Worm (Caenorhabditis elegans) whole organism, young adult: ENCODE results near the gene immt-1.

Experiments used
- B0019.2 ChIP-seq: fragments of 200-800 bp; sonication (Bioruptor generic); conservative IDR thresholded peaks from 2 replicates; pipeline ENCODE4 v1.3.6; 2022; ENCODE audit warnings: missing genetic modification reagents, missing genetic modification characterization, missing compliant biosample characterization
- B0336.3 ChIP-seq: fragments of 200-800 bp; sonication (Bioruptor generic); IDR thresholded peaks from 2 replicates; pipeline ENCODE4 v1.3.6; 2022; ENCODE audit warnings: missing genetic modification characterization, missing compliant biosample characterization
- F22D6.2 ChIP-seq: sonication (generic microtip); optimal IDR thresholded peaks from 2 replicates; lab custom pipeline; 2016; ENCODE audit warnings: mild to moderate bottlenecking, missing genetic modification characterization, missing compliant biosample characterization
- F33H1.4 ChIP-seq: fragments of 200-800 bp; sonication (Bioruptor generic); IDR thresholded peaks from 2 replicates; pipeline ENCODE4 v1.3.6; 2022; ENCODE audit warnings: missing genetic modification reagents, missing genetic modification characterization, missing compliant biosample characterization
- F39B2.1 ChIP-seq: fragments of 200-800 bp; sonication (Bioruptor generic); IDR thresholded peaks from 2 replicates; pipeline ENCODE4 v1.3.6; 2022; ENCODE audit warnings: missing genetic modification reagents, missing genetic modification characterization, missing compliant biosample characterization
- F49E8.2 ChIP-seq: sonication (generic microtip); optimal IDR thresholded peaks from 3 replicates; lab custom pipeline; 2017; ENCODE audit warnings: missing genetic modification characterization, mild to moderate bottlenecking, missing compliant biosample characterization, antibody characterized with exemption, moderate library complexity; ENCODE audit not compliant: insufficient read depth
- K11D2.4 ChIP-seq: fragments of 200-800 bp; sonication (Bioruptor generic); IDR thresholded peaks from 2 replicates; pipeline ENCODE4 v1.3.6; 2022; ENCODE audit warnings: missing genetic modification reagents, missing genetic modification characterization, missing compliant biosample characterization
- T26A5.8 ChIP-seq: sonication (generic microtip); optimal IDR thresholded peaks from 2 replicates; lab custom pipeline; 2016; ENCODE audit warnings: missing genetic modification characterization, missing compliant biosample characterization
- Y53F4B.3 ChIP-seq: fragments of 200-800 bp; sonication (Bioruptor generic); IDR thresholded peaks from 2 replicates; pipeline ENCODE4 v1.3.6; 2022; ENCODE audit warnings: missing genetic modification reagents, missing genetic modification characterization, missing compliant biosample characterization
- Y53G8AR.9 ChIP-seq: fragments of 200-800 bp; sonication (Bioruptor generic); conservative IDR thresholded peaks from 2 replicates; pipeline ENCODE4 v1.3.6; 2022; ENCODE audit warnings: missing genetic modification reagents, missing genetic modification characterization, missing compliant biosample characterization
- ZK185.1 ChIP-seq: sonication (generic microtip); optimal IDR thresholded peaks from 2 replicates; lab custom pipeline; 2016; ENCODE audit warnings: mild to moderate bottlenecking, missing genetic modification characterization, missing compliant biosample characterization; ENCODE audit not compliant: poor library complexity, severe bottlenecking
- atf-7 ChIP-seq: sonication (generic microtip); optimal IDR thresholded peaks from 2 replicates; lab custom pipeline; 2017; ENCODE audit warnings: mild to moderate bottlenecking, missing genetic modification characterization, missing compliant biosample characterization
- attf-3 ChIP-seq: fragments of 200-800 bp; sonication (Bioruptor generic); conservative IDR thresholded peaks from 2 replicates; pipeline ENCODE4 v1.3.6; 2022; ENCODE audit warnings: missing genetic modification reagents, missing genetic modification characterization, missing compliant biosample characterization
- attf-5 ChIP-seq: fragments of 200-800 bp; sonication (Bioruptor generic); optimal IDR thresholded peaks from 2 replicates; lab custom pipeline; 2018; ENCODE audit warnings: mild to moderate bottlenecking, missing genetic modification characterization, missing compliant biosample characterization
- cebp-2 ChIP-seq: fragments of 200-800 bp; sonication (Bioruptor generic); IDR thresholded peaks from 2 replicates; pipeline ENCODE4 v1.3.6; 2022; ENCODE audit warnings: missing genetic modification characterization, missing compliant biosample characterization
- ceh-27 ChIP-seq: fragments of 200-800 bp; sonication (Bioruptor generic); optimal IDR thresholded peaks from 2 replicates; lab custom pipeline; 2018; ENCODE audit warnings: mild to moderate bottlenecking, missing genetic modification characterization, moderate library complexity, missing compliant biosample characterization
- die-1 ChIP-seq: sonication (generic microtip); optimal IDR thresholded peaks from 2 replicates; lab custom pipeline; 2016; ENCODE audit warnings: missing genotype, mild to moderate bottlenecking, missing genetic modification characterization, missing compliant biosample characterization
- dpff-1 ChIP-seq: sonication (generic microtip); optimal IDR thresholded peaks from 2 replicates; lab custom pipeline; 2017; ENCODE audit warnings: mild to moderate bottlenecking, missing genetic modification characterization, missing compliant biosample characterization
- egl-44 ChIP-seq: fragments of 200-800 bp; sonication (Bioruptor generic); IDR thresholded peaks from 2 replicates; pipeline ENCODE4 v1.3.6; 2022; ENCODE audit warnings: missing genetic modification reagents, missing genetic modification characterization, missing compliant biosample characterization
- ekl-4 ChIP-seq: fragments of 200-800 bp; sonication (Bioruptor generic); IDR thresholded peaks from 2 replicates; pipeline ENCODE4 v1.3.6; 2022; ENCODE audit warnings: missing genetic modification reagents, missing genetic modification characterization, missing compliant biosample characterization
- ets-4 ChIP-seq: fragments of 200-800 bp; sonication (Bioruptor generic); optimal IDR thresholded peaks from 2 replicates; lab custom pipeline; 2018; ENCODE audit warnings: mild to moderate bottlenecking, missing genetic modification characterization, missing compliant biosample characterization
- gei-17 ChIP-seq: fragments of 200-800 bp; sonication (Bioruptor generic); optimal IDR thresholded peaks from 2 replicates; lab custom pipeline; 2018; ENCODE audit warnings: mild to moderate bottlenecking, missing genetic modification characterization, missing compliant biosample characterization
- lin-26 ChIP-seq: fragments of 200-800 bp; sonication (Bioruptor generic); IDR thresholded peaks from 2 replicates; pipeline ENCODE4 v1.3.6; 2022; ENCODE audit warnings: missing genetic modification reagents, missing genetic modification characterization, missing compliant biosample characterization
- lin-35 ChIP-seq, 3 experiments: fragments of 150-350 bp in 2 of 3; sonication (generic microtip) in 1 of 3; optimal IDR thresholded peaks; 2 replicates each; lab custom pipeline; 2014 to 2018; ENCODE audit warnings: missing biosample characterization in 3 of 3, missing genetic modification characterization in 3 of 3, missing genetic modification reagents in 3 of 3
- lin-40 ChIP-seq: sonication (generic microtip); optimal IDR thresholded peaks from 2 replicates; lab custom pipeline; 2016; ENCODE audit warnings: missing genetic modification characterization, mild to moderate bottlenecking, missing compliant biosample characterization, missing genotype, missing genetic modification reagents
- madf-10 ChIP-seq: sonication (generic microtip); optimal IDR thresholded peaks from 2 replicates; lab custom pipeline; 2016; ENCODE audit warnings: mild to moderate bottlenecking, missing genetic modification characterization, missing compliant biosample characterization
- nfya-1 ChIP-seq: sonication (generic microtip); optimal IDR thresholded peaks from 2 replicates; lab custom pipeline; 2017; ENCODE audit warnings: antibody characterized with exemption, missing compliant biosample characterization, missing genetic modification characterization, borderline replicate concordance; ENCODE audit not compliant: insufficient read depth
- nhr-27 ChIP-seq: fragments of 200-800 bp; sonication (Bioruptor generic); optimal IDR thresholded peaks from 2 replicates; lab custom pipeline; 2018; ENCODE audit warnings: mild to moderate bottlenecking, missing genetic modification characterization, moderate library complexity, missing compliant biosample characterization
- nhr-80 ChIP-seq: sonication (generic microtip); optimal IDR thresholded peaks from 2 replicates; lab custom pipeline; 2016; ENCODE audit warnings: missing genetic modification characterization, missing compliant biosample characterization
- pbrm-1 ChIP-seq: fragments of 200-800 bp; sonication (Bioruptor generic); IDR thresholded peaks from 2 replicates; pipeline ENCODE4 v1.3.6; 2022; ENCODE audit warnings: missing genetic modification reagents, missing genetic modification characterization, missing compliant biosample characterization
- snpc-1.3 ChIP-seq: sonication (generic microtip); optimal IDR thresholded peaks from 2 replicates; lab custom pipeline; 2017; ENCODE audit warnings: missing genetic modification characterization, mild to moderate bottlenecking, missing compliant biosample characterization, antibody characterized with exemption, moderate library complexity, missing genotype, missing genetic modification reagents; ENCODE audit not compliant: insufficient read depth
- tbx-9 ChIP-seq: sonication (generic microtip); optimal IDR thresholded peaks from 2 replicates; lab custom pipeline; 2016; ENCODE audit warnings: borderline replicate concordance, missing genetic modification characterization, inconsistent platforms, missing compliant biosample characterization
- unc-130 ChIP-seq: sonication (generic microtip); optimal IDR thresholded peaks from 2 replicates; lab custom pipeline; 2016; ENCODE audit warnings: missing genetic modification reagents, missing genetic modification characterization, missing compliant biosample characterization
- xnd-1 ChIP-seq: sonication (generic microtip); optimal IDR thresholded peaks from 2 replicates; lab custom pipeline; 2016; ENCODE audit warnings: missing genotype, missing genetic modification reagents, missing genetic modification characterization, missing compliant biosample characterization
- zfh-2 ChIP-seq: fragments of 200-800 bp; sonication (Bioruptor generic); conservative IDR thresholded peaks from 2 replicates; pipeline ENCODE4 v1.3.6; 2022; ENCODE audit warnings: missing genetic modification reagents, missing genetic modification characterization, missing compliant biosample characterization
- ztf-22 ChIP-seq: fragments of 200-800 bp; sonication (Bioruptor generic); optimal IDR thresholded peaks from 2 replicates; lab custom pipeline; 2018; ENCODE audit warnings: mild to moderate bottlenecking, missing genetic modification characterization, moderate library complexity, missing compliant biosample characterization
- ztf-26 ChIP-seq: sonication (generic microtip); optimal IDR thresholded peaks from 2 replicates; lab custom pipeline; 2017; ENCODE audit warnings: missing genetic modification characterization, missing compliant biosample characterization
- ztf-3 ChIP-seq: fragments of 200-800 bp; sonication (Bioruptor generic); optimal IDR thresholded peaks from 2 replicates; lab custom pipeline; 2018; ENCODE audit warnings: mild to moderate bottlenecking, missing genetic modification characterization, missing compliant biosample characterization

Gene immt-1

DNA sequence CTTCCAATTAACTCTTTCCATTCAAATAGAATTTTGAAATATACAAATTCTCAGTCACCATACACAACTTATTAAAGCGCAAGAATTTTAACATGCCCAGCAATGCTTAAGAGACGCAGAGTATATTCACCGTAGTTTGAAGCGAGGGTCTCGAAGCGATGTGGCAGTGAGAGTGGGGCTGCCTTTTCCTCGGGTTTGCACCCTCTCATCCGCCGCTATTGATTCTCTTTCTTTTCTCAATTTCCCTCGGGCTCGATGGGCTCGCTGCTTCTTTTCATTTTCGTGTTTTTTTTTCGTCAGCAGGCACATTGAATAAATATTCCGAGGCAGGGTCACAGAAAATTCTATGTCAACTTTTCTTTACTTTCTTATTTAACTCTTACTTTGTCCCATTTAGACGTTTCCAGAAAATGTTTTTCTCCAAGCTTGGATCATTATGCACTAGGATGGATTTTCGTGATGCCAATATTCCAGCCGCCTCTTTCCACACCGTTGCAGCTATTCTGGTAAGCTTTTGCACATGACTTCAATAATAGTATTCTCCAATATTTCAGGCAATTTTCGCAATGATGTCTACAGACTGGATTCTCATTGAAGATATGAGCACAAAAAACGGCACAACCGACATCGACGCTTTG is 1.7 kb upstream of the immt-1 start, which contains the start of gene T14G11.1 (continued):
- TF ChIP-seq die-1 (tag; lab: Kevin White, UChicago) (no peak), atf-7 (tag; lab: Kevin White, UChicago) (no peak), B0336.3 (GFP tag; lab: Robert Waterston, UW) (no peak), lin-35 (GFP tag; optimal IDR thresholded peaks at IDR 0.05; lab: Kevin White, UChicago) (peak in 1 of 3 experiments; percentile 38), F33H1.4 (GFP tag; lab: Robert Waterston, UW) (peak; percentile 74), ceh-27 (GFP tag; lab: Kevin White, UChicago) (no peak), gei-17 (peak; percentile 8), ztf-22 (GFP tag; lab: Kevin White, UChicago) (no peak), xnd-1 (tag; lab: Kevin White, UChicago) (no peak), nhr-27 (no peak), Y53F4B.3 (GFP tag; lab: Robert Waterston, UW) (no peak), F39B2.1 (GFP tag; lab: Robert Waterston, UW) (no peak), nfya-1 (tag; lab: Kevin White, UChicago) (no peak), F49E8.2 (tag; lab: Kevin White, UChicago) (no peak), lin-40 (tag; lab: Kevin White, UChicago) (peak; percentile 49), nhr-80 (tag; lab: Kevin White, UChicago) (peak; percentile 30), attf-5 (peak; percentile 24), egl-44 (GFP tag; lab: Robert Waterston, UW) (no peak)

DNA sequence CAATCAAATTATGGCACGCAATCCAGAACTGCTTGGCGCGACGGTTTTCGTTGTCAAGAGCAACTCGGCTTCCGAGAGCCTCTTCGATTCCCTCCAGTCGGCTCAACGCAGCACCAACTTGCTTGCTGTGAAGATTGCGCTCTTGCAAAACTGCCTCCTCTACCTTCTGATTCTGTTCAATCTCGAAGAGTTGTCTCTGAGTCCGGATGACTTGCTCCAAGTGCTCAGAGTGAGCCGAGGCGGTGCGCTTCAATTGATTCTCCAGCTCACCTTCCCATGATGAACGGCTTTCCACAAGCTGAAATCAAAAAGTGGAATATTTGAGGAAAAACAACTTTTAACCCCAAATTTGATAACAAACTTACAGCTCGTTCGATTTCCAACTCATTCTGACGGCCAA is 2.5 kb downstream of the immt-1 start:
- no peak for TF ChIP-seq snpc-1.3 (tag; lab: Kevin White, UChicago)
- TF ChIP-seq zfh-2, result peak; percentile 48

DNA sequence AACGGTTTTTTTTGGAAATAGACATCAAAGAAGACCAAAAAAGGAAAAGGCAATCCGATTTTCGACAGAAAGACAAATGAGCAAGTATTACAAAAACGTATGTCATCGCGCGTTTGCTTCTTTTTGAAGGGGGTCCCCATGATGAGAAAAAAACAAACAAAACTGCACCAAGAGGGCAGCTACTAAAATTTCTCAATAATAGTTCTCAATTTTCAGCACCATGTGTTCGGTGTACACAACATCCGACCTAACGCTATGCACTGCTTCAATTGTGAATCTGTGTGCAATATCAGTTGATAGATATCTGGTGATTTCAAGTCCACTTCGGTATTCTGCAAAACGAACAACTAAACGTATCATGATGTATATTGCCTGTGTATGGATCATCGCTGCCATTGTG is 12.5 kb downstream of the immt-1 start:
- no peak for TF ChIP-seq F22D6.2 (tag; lab: Kevin White, UChicago)
- no peak for TF ChIP-seq egl-44 (GFP tag; lab: Robert Waterston, UW)
- no peak for TF ChIP-seq madf-10 (tag; lab: Kevin White, UChicago)
- no peak for TF ChIP-seq tbx-9 (tag; lab: Kevin White, UChicago)
- no peak for TF ChIP-seq Y53G8AR.9 (GFP tag; lab: Robert Waterston, UW)
- TF ChIP-seq ztf-3 (GFP tag; lab: Kevin White, UChicago), result no peak
- TF ChIP-seq B0019.2 (GFP tag; lab: Robert Waterston, UW), result no peak
- TF ChIP-seq attf-3 (GFP tag; lab: Robert Waterston, UW), result no peak
- no peak for TF ChIP-seq lin-26
- no peak for TF ChIP-seq cebp-2 (GFP tag; lab: Robert Waterston, UW)
- no peak for TF ChIP-seq nhr-27
- TF ChIP-seq T26A5.8 (tag; lab: Kevin White, UChicago), result no peak
- TF ChIP-seq Y53F4B.3 (GFP tag; lab: Robert Waterston, UW), result no peak
- TF ChIP-seq F39B2.1 (GFP tag; lab: Robert Waterston, UW), result no peak
- TF ChIP-seq pbrm-1 (GFP tag; lab: Robert Waterston, UW), result no peak

DNA sequence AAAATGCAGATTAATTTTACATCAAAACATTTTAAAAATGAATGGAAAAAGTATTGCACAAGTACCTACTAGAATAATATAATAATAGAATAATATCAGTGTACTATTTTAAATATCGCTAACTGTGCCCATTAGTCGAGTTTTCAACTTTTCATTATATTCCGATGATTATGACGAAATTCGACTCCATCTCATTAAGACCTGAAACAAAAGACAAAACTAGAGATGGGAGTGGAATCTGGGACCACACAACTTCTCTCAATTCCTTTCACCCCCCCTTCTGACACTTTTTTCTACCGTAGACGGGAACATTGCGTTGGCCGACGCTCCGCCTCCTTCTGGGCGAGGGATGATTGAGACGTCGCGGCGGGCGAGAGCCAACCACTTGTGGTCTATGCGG is 13.7 kb downstream of the immt-1 start, which contains the start of gene ser-7:
Gene ser-7 (plus strand): TSS at position 301 of the 400 bp plus-strand sequence.
- TF ChIP-seq ztf-26 (no peak), unc-130 (GFP tag; lab: Kevin White, UChicago) (no peak), ZK185.1 (tag; lab: Kevin White, UChicago) (no peak), Y53F4B.3 (GFP tag; lab: Robert Waterston, UW) (no peak), ets-4 (GFP tag; lab: Kevin White, UChicago) (no peak), K11D2.4 (no peak), dpff-1 (no peak), ekl-4 (GFP tag; lab: Robert Waterston, UW) (no peak)
